Worm (Caenorhabditis elegans) whole organism, L2 larva: Measurements from ENCODE around the gene lys-8.

ENCODE experiments used
- C34F6.9 ChIP-seq: fragments of 150-350 bp; optimal IDR thresholded peaks from 2 replicates; lab custom pipeline; 2014; ENCODE audit warnings: missing biosample characterization, missing genetic modification characterization
- F13H6.1 ChIP-seq: sonication (generic microtip); optimal IDR thresholded peaks from 2 replicates; lab custom pipeline; 2016; ENCODE audit warnings: missing genetic modification characterization, missing compliant biosample characterization
- R02D3.7 ChIP-seq: fragments of 150-350 bp; optimal IDR thresholded peaks from 2 replicates; lab custom pipeline; 2014; ENCODE audit warnings: missing biosample characterization, missing genetic modification characterization
- Y55F3AM.14 ChIP-seq: fragments of 200-800 bp; sonication (Bioruptor generic); optimal IDR thresholded peaks from 2 replicates; lab custom pipeline; 2018; ENCODE audit warnings: mild to moderate bottlenecking, missing genetic modification characterization, missing compliant biosample characterization
- ZK546.5 ChIP-seq: sonication (generic microtip); optimal IDR thresholded peaks from 2 replicates; lab custom pipeline; 2017; ENCODE audit warnings: missing biosample characterization, missing genetic modification characterization
- alr-1 ChIP-seq: fragments of 150-350 bp; optimal IDR thresholded peaks from 2 replicates; lab custom pipeline; 2014; ENCODE audit warnings: missing biosample characterization, missing genetic modification characterization
- aly-2 ChIP-seq: fragments of 150-350 bp; optimal IDR thresholded peaks from 2 replicates; lab custom pipeline; 2014; ENCODE audit warnings: missing biosample characterization, missing genetic modification characterization
- ama-1 ChIP-seq: fragments of 150-350 bp; optimal IDR thresholded peaks from 2 replicates; lab custom pipeline; 2018; ENCODE audit warnings: inconsistent platforms
- blmp-1 ChIP-seq: sonication (generic microtip); optimal IDR thresholded peaks from 2 replicates; lab custom pipeline; 2017; ENCODE audit warnings: missing genetic modification characterization, mild to moderate bottlenecking, missing compliant biosample characterization, antibody characterized with exemption, moderate library complexity; ENCODE audit not compliant: insufficient read depth
- ceh-16 ChIP-seq: fragments of 150-350 bp; optimal IDR thresholded peaks from 2 replicates; lab custom pipeline; 2014; ENCODE audit warnings: missing biosample characterization, missing genetic modification characterization
- ceh-82 ChIP-seq: fragments of 150-350 bp; optimal IDR thresholded peaks from 2 replicates; lab custom pipeline; 2014; ENCODE audit warnings: missing biosample characterization, missing genetic modification characterization
- crh-2 ChIP-seq: sonication (generic microtip); optimal IDR thresholded peaks from 2 replicates; lab custom pipeline; 2017; ENCODE audit warnings: missing biosample characterization, missing genetic modification characterization
- dmd-4 ChIP-seq: sonication (generic microtip); optimal IDR thresholded peaks from 2 replicates; lab custom pipeline; 2017; ENCODE audit warnings: missing biosample characterization, missing genetic modification characterization
- egl-27 ChIP-seq: sonication (generic microtip); optimal IDR thresholded peaks from 3 replicates; lab custom pipeline; 2017; ENCODE audit warnings: missing biosample characterization, missing genetic modification reagents, missing genetic modification characterization
- elt-1 ChIP-seq: fragments of 150-350 bp; optimal IDR thresholded peaks from 2 replicates; lab custom pipeline; 2014; ENCODE audit warnings: missing biosample characterization, missing genetic modification characterization
- elt-3 ChIP-seq: sonication (generic microtip); optimal IDR thresholded peaks from 2 replicates; lab custom pipeline; 2017; ENCODE audit warnings: missing biosample characterization, missing genetic modification characterization
- fos-1 ChIP-seq: fragments of 150-350 bp; optimal IDR thresholded peaks from 2 replicates; lab custom pipeline; 2014; ENCODE audit warnings: missing biosample characterization, missing genetic modification characterization
- gmeb-1 ChIP-seq: fragments of 150-350 bp; optimal IDR thresholded peaks from 2 replicates; lab custom pipeline; 2014; ENCODE audit warnings: missing biosample characterization, missing genetic modification characterization
- lin-11 ChIP-seq: fragments of 150-350 bp; sonication (generic microtip); optimal IDR thresholded peaks from 2 replicates; lab custom pipeline; 2014; ENCODE audit warnings: missing biosample characterization, missing genetic modification characterization, inconsistent platforms, mixed read lengths
- lin-13 ChIP-seq: fragments of 150-350 bp; optimal IDR thresholded peaks from 2 replicates; lab custom pipeline; 2014; ENCODE audit warnings: missing biosample characterization, missing genetic modification reagents, missing genetic modification characterization
- lin-39 ChIP-seq: fragments of 150-350 bp; optimal IDR thresholded peaks from 2 replicates; lab custom pipeline; 2014; ENCODE audit warnings: missing biosample characterization, missing genetic modification reagents, missing genetic modification characterization
- lsy-2 ChIP-seq, 2 experiments: fragments of 150-350 bp in 1 of 2; sonication (generic microtip) in 1 of 2; optimal IDR thresholded peaks; 2 replicates each; lab custom pipeline; 2014 to 2017; ENCODE audit warnings: missing biosample characterization in 2 of 2, missing genetic modification characterization in 2 of 2
- mab-5 ChIP-seq: fragments of 150-350 bp; optimal IDR thresholded peaks from 2 replicates; lab custom pipeline; 2014; ENCODE audit warnings: missing biosample characterization, missing genetic modification characterization
- mbf-1 ChIP-seq: sonication (generic microtip); optimal IDR thresholded peaks from 2 replicates; lab custom pipeline; 2017; ENCODE audit warnings: missing biosample characterization, missing genetic modification characterization
- mdl-1 ChIP-seq, 2 experiments: fragments of 150-350 bp in 1 of 2; sonication (generic microtip) in 1 of 2; optimal IDR thresholded peaks; 2 replicates each; lab custom pipeline; 2017; ENCODE audit warnings: missing biosample characterization in 2 of 2, missing genetic modification characterization in 2 of 2
- nhr-10 ChIP-seq: sonication (generic microtip); optimal IDR thresholded peaks from 2 replicates; lab custom pipeline; 2017; ENCODE audit warnings: missing biosample characterization, missing genetic modification characterization
- nhr-11 ChIP-seq: fragments of 150-350 bp; optimal IDR thresholded peaks from 2 replicates; lab custom pipeline; 2014; ENCODE audit warnings: missing biosample characterization, missing genetic modification characterization
- nhr-12 ChIP-seq: fragments of 150-350 bp; optimal IDR thresholded peaks from 2 replicates; lab custom pipeline; 2014; ENCODE audit warnings: missing biosample characterization, missing genetic modification characterization
- nhr-129 ChIP-seq: fragments of 150-350 bp; optimal IDR thresholded peaks from 2 replicates; lab custom pipeline; 2014; ENCODE audit warnings: missing biosample characterization, missing genetic modification characterization
- nhr-21 ChIP-seq: fragments of 150-350 bp; optimal IDR thresholded peaks from 2 replicates; lab custom pipeline; 2014; ENCODE audit warnings: missing biosample characterization, missing genetic modification characterization
- nhr-23 ChIP-seq: fragments of 150-350 bp; optimal IDR thresholded peaks from 2 replicates; lab custom pipeline; 2014; ENCODE audit warnings: missing biosample characterization, missing genetic modification reagents, missing genetic modification characterization
- nhr-237 ChIP-seq: fragments of 150-350 bp; optimal IDR thresholded peaks from 2 replicates; lab custom pipeline; 2014; ENCODE audit warnings: missing biosample characterization, missing genetic modification characterization
- nhr-25 ChIP-seq: fragments of 150-350 bp; sonication (generic microtip); optimal IDR thresholded peaks from 3 replicates; lab custom pipeline; 2014; ENCODE audit warnings: missing biosample characterization, missing genetic modification characterization
- nhr-6 ChIP-seq: fragments of 150-350 bp; optimal IDR thresholded peaks from 2 replicates; lab custom pipeline; 2014; ENCODE audit warnings: missing biosample characterization, missing genetic modification characterization
- nhr-77 ChIP-seq: fragments of 150-350 bp; optimal IDR thresholded peaks from 2 replicates; lab custom pipeline; 2014; ENCODE audit warnings: missing biosample characterization, missing genetic modification characterization
- peb-1 ChIP-seq: fragments of 150-350 bp; optimal IDR thresholded peaks from 2 replicates; lab custom pipeline; 2014; ENCODE audit warnings: missing biosample characterization, missing genetic modification characterization
- sem-4 ChIP-seq: fragments of 150-350 bp; optimal IDR thresholded peaks from 2 replicates; lab custom pipeline; 2014; ENCODE audit warnings: missing biosample characterization, missing genetic modification reagents, missing genetic modification characterization
- skn-1 ChIP-seq: sonication (generic microtip); optimal IDR thresholded peaks from 2 replicates; lab custom pipeline; 2017; ENCODE audit warnings: missing biosample characterization, missing genetic modification characterization
- sma-3 ChIP-seq: sonication (generic microtip); optimal IDR thresholded peaks from 2 replicates; lab custom pipeline; 2016; ENCODE audit warnings: missing genetic modification reagents, missing genetic modification characterization, missing compliant biosample characterization
- sma-9 ChIP-seq, 2 experiments: fragments of 150-350 bp in 1 of 2; sonication (generic microtip) in 1 of 2; optimal IDR thresholded peaks; 2 replicates each; lab custom pipeline; 2014 to 2016; ENCODE audit warnings: missing genetic modification characterization in 2 of 2, mild to moderate bottlenecking in 1 of 2, missing biosample characterization in 1 of 2, missing compliant biosample characterization in 1 of 2, missing genetic modification reagents in 1 of 2, moderate library complexity in 1 of 2
- snpc-4 ChIP-seq: fragments of 150-350 bp; optimal IDR thresholded peaks from 2 replicates; lab custom pipeline; 2014; ENCODE audit warnings: missing biosample characterization, missing genetic modification characterization
- unc-39 ChIP-seq: fragments of 150-350 bp; optimal IDR thresholded peaks from 2 replicates; lab custom pipeline; 2014; ENCODE audit warnings: missing biosample characterization, missing genetic modification characterization
- unc-55 ChIP-seq: fragments of 150-350 bp; sonication (generic microtip); optimal IDR thresholded peaks from 3 replicates; lab custom pipeline; 2014; ENCODE audit warnings: missing biosample characterization, missing genetic modification reagents, missing genetic modification characterization
- unc-62 ChIP-seq: fragments of 150-350 bp; optimal IDR thresholded peaks from 2 replicates; lab custom pipeline; 2014; ENCODE audit warnings: missing biosample characterization, missing genetic modification reagents, missing genetic modification characterization
- zag-1 ChIP-seq: fragments of 150-350 bp; optimal IDR thresholded peaks from 2 replicates; lab custom pipeline; 2014; ENCODE audit warnings: missing biosample characterization, missing genetic modification characterization
- ztf-1 ChIP-seq: fragments of 200-800 bp; sonication (Bioruptor generic); conservative IDR thresholded peaks from 2 replicates; pipeline ENCODE4 v1.3.6; 2022; ENCODE audit warnings: missing genetic modification characterization, missing compliant biosample characterization
- ztf-11 ChIP-seq: sonication (generic microtip); optimal IDR thresholded peaks from 2 replicates; lab custom pipeline; 2017; ENCODE audit warnings: missing biosample characterization, missing genetic modification characterization
- ztf-4 ChIP-seq: fragments of 150-350 bp; optimal IDR thresholded peaks from 2 replicates; lab custom pipeline; 2014; ENCODE audit warnings: missing biosample characterization, missing genetic modification characterization

lys-8 gene

DNA sequence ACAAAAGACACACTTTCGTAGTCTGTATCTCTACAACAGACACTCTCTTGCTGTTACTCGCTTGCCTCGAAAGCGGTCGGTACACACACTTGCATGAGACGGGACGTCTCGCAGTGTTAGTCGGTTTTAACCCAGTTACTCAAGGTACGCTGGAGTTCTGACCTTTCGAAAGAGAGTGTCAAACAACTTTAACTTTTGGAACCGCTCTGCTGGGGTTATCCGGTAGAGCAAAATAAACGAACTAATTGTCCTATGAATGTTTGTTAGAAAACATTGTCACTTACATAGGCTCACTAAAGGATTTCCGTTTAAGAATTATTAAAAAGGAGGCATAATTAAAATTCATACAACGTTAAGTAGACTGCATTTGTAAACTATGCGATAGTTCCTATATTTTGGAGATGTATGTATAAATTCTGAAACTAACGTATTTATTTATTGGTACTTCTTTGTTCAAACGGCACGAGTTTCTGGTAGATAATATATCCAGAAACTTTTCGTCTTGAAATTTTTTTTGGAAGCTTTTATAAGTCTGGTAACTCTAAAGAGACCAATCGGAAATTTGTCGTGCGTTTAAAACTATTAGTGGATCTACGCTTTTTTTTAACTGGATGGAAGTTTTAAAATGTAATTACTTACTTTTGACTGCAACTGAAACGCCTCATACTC is 42.4 kb upstream of the lys-8 start:
- TF ChIP-seq ceh-82 (peak; percentile 87), F13H6.1 (tag; lab: Kevin White, UChicago) (peak; percentile 98), aly-2 (tag; lab: Kevin White, UChicago) (peak; percentile 100), ama-1 (lab: Kevin White, UChicago) (peak; percentile 100), ceh-16 (tag; lab: Kevin White, UChicago) (peak; percentile 93), nhr-23 (tag; lab: Kevin White, UChicago) (no peak), fos-1 (peak; percentile 98), unc-55 (GFP tag; lab: Kevin White, UChicago) (peak; percentile 99), nhr-12 (tag; lab: Kevin White, UChicago) (peak; percentile 74), nhr-129 (tag; lab: Kevin White, UChicago) (peak; percentile 99), nhr-21 (tag; lab: Kevin White, UChicago) (peak; percentile 99), mbf-1 (tag; lab: Kevin White, UChicago) (peak; percentile 61), elt-3 (tag; lab: Kevin White, UChicago) (no peak), nhr-10 (tag; lab: Kevin White, UChicago) (peak; percentile 95), blmp-1 (peak; percentile 90), C34F6.9 (peak; percentile 99), dmd-4 (tag; lab: Kevin White, UChicago) (peak; percentile 71), unc-62 (GFP tag; lab: Kevin White, UChicago) (peak; percentile 86), ZK546.5 (tag; lab: Kevin White, UChicago) (peak; percentile 58), lin-39 (tag; lab: Kevin White, UChicago) (peak; percentile 91), elt-1 (tag; lab: Kevin White, UChicago) (no peak), egl-27 (peak; percentile 99), crh-2 (tag; lab: Kevin White, UChicago) (peak; percentile 99), ztf-4 (tag; lab: Kevin White, UChicago) (peak; percentile 99), snpc-4 (tag; lab: Kevin White, UChicago) (peak; percentile 100), nhr-25 (peak; percentile 97), lsy-2 (tag; optimal IDR thresholded peaks at IDR 0.05; lab: Kevin White, UChicago) (peak; percentile 94 to 97), Y55F3AM.14 (GFP tag; lab: Kevin White, UChicago) (peak; percentile 95), unc-39 (tag; lab: Kevin White, UChicago) (peak; percentile 76), gmeb-1 (tag; lab: Kevin White, UChicago) (peak; percentile 95), skn-1 (tag; lab: Kevin White, UChicago) (peak; percentile 92), sma-9 (GFP tag; optimal IDR thresholded peaks at IDR 0.05; lab: Kevin White, UChicago) (peak; percentile 99), sma-9 (tag; optimal IDR thresholded peaks at IDR 0.05; lab: Kevin White, UChicago) (peak; percentile 73), alr-1 (tag; lab: Kevin White, UChicago) (no peak), lin-13 (peak; percentile 98), sem-4 (tag; lab: Kevin White, UChicago) (peak; percentile 98), nhr-237 (tag; lab: Kevin White, UChicago) (peak; percentile 88), ztf-11 (tag; lab: Kevin White, UChicago) (peak; percentile 62), nhr-6 (tag; lab: Kevin White, UChicago) (peak; percentile 98), peb-1 (tag; lab: Kevin White, UChicago) (peak; percentile 59), zag-1 (peak; percentile 98), mdl-1 (tag; optimal IDR thresholded peaks at IDR 0.05; lab: Kevin White, UChicago) (peak; percentile 88 to 92), nhr-11 (tag; lab: Kevin White, UChicago) (peak; percentile 81), lin-11 (tag; lab: Kevin White, UChicago) (peak; percentile 98), nhr-77 (tag; lab: Kevin White, UChicago) (peak; percentile 65), sma-3 (peak; percentile 98), ztf-1 (GFP tag; lab: Robert Waterston, UW) (no peak), R02D3.7 (tag; lab: Kevin White, UChicago) (peak; percentile 80), mab-5 (peak; percentile 96)
